Fruit fly (Drosophila melanogaster): ENCODE results near the gene Ir76b.

DNA sequence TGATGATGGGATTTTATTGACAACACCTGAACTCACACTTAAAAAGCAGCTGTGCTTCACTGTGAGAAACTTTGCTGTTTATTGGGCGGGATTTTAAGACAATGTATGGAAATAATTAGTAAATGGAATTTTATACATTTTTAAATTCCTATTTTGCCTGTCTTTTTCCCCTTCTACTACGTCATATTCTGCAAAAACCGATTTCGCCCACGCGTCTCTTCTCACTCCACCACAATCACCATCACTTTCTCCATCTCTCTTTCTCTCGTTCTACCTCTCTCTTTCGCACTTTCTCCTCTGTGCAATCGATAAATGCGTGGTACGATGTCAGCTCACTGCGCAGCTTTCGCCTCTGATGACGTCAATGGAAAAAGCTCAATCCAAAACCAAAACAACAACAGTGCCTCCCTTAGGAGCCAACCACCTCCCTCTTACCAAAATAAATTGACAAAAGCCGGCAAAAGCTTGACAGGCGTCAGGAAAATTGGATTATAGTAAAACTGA lies 6.7 kb downstream of the Ir76b start:
- TF ChIP-seq CG6854 (GFP tag; optimal IDR thresholded peaks at IDR 0.05) (no peak), CG10669 (GFP tag; optimal IDR thresholded peaks at IDR 0.05) (no peak), eg (GFP tag; IDR thresholded peaks at IDR 0.05) (no peak), Blimp-1 (GFP tag; optimal IDR thresholded peaks at IDR 0.05) (no peak)
